Worm (Caenorhabditis elegans): ENCODE data around the gene gfi-3.

Gene gfi-3

ce11 chrX:14478743-14479428, 1.5 kb upstream of the gfi-3 start, which contains the start of gene M163.11 (continued):
- no peak for TF ChIP-seq ceh-100 (GFP tag; IDR thresholded peaks at IDR 0.05)

DNA sequence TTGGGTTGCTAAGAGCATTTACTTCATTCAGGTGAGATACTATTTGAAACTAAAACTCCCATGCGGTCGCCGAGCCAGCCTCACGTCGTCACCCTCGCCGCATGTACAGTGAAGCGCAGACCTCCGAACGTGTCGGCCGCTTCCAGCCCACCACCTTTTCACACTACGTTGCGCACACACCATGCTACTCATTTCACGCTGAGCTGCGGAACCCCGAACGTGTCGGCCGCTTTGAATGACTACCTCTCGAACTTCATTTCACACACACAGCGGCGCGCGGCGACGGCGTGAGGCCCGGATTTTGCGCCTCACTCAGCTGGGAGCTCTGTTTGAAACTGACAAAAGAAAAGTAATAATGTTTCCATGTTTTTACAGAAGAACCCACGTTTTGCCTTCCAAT, 1.3 kb downstream of the gfi-3 start:
- TF ChIP-seq Y53F4B.3 (GFP tag; IDR thresholded peaks at IDR 0.05): no peak
- TF ChIP-seq zfh-2 (GFP tag; conservative IDR thresholded peaks at IDR 0.05): peak; percentile 78
- TF ChIP-seq snpc-4 (GFP tag; optimal IDR thresholded peaks at IDR 0.05): no peak
- peak in 3 of 4 experiments; percentile 32 to 88 (median 82) for TF ChIP-seq snpc-4 (tag; optimal IDR thresholded peaks at IDR 0.05)
- no peak for TF ChIP-seq die-1 (tag; optimal IDR thresholded peaks at IDR 0.05)
- no peak for TF ChIP-seq ccch-3 (GFP tag; optimal IDR thresholded peaks at IDR 0.05)
- TF ChIP-seq ceh-58 (GFP tag; IDR thresholded peaks at IDR 0.05): no peak
- TF ChIP-seq dpl-1 (GFP tag; optimal IDR thresholded peaks at IDR 0.05): no peak
- TF ChIP-seq egrh-3 (GFP tag; IDR thresholded peaks at IDR 0.05): peak; percentile 50; the same call in 1 of the 2 replicates
- TF ChIP-seq tlf-1 (GFP tag; optimal IDR thresholded peaks at IDR 0.05): no peak
- no peak for TF ChIP-seq F52B5.7 (tag; optimal IDR thresholded peaks at IDR 0.05)
- TF ChIP-seq mel-28 (tag; optimal IDR thresholded peaks at IDR 0.05; ENCODE audit: borderline replicate concordance): no peak
- TF ChIP-seq atf-7 (tag; optimal IDR thresholded peaks at IDR 0.05): no peak

DNA sequence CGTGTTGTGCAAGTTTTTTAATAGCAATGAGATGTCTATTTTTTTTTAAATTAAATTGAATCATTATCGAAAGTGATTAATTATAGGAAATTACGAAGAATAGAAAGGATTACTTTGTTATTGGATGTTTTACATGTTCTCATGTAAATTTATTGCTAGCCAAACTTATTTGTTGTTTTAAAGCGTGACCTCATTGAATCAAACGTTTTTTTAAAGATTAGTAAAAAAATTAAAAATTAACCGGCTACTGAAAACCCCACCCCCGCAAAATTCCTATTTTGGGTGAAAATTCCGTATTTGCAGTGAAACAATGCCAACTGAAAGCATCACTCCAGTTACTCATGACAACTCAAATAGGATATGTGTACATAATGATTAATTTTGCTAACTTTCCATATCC, 4.5 kb downstream of the gfi-3 start, which contains the start of gene M163.8:
M163.8 (plus strand) TSS at position 301 of the 400 bp plus-strand sequence.
- TF ChIP-seq ztf-28 (GFP tag; IDR thresholded peaks at IDR 0.05) (no peak), hlh-26 (GFP tag; conservative IDR thresholded peaks at IDR 0.05) (no peak), mcd-1 (GFP tag; IDR thresholded peaks at IDR 0.05) (no peak)

DNA sequence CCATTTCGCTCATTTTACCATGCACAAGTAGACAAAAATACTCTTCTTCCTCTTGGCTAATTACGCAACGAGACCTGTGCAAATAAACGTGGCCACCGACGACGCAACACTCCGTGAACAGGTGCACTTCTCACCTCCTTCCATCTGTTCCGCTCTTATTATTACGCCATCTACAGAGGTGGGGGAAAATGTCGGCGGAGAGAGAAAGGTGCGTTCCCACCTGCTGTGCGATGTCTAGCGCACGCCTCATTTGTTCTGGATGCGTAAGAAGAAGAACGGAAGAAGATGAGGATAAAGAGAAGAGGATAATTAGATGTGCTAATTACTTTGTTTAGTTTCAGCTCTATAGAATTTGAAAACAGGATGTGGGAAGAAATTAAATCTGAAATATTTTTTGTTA, 6.1 kb downstream of the gfi-3 start:
- TF ChIP-seq mcd-1 (GFP tag; IDR thresholded peaks at IDR 0.05) (no peak), F52B5.7 (tag; optimal IDR thresholded peaks at IDR 0.05) (no peak), tbp1 (GFP tag; optimal IDR thresholded peaks at IDR 0.05) (no peak), D2030.7 (GFP tag; IDR thresholded peaks at IDR 0.05) (no peak), repo-1 (tag; optimal IDR thresholded peaks at IDR 0.05) (no peak), mes-4 (tag; optimal IDR thresholded peaks at IDR 0.05) (no peak), somi-1 (GFP tag; optimal IDR thresholded peaks at IDR 0.05) (no peak)

DNA sequence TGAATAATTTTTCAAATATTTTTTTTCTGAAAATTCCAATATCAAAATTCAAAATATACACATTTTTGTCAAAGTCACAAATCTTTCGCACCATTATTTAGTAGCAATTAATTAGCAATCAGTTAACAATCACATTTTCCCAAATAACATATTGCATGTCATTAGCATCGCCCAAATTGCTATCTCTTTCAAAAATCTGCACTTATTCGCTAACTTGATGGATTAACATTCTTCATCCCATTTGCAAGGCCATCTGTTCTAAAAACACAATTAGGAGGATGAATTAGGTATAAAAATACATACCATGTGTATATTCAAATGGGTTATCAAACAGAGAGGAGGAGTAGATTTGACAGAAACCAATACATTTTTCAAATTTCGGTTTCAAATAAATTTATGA, 7.0 kb downstream of the gfi-3 start:
- TF ChIP-seq attf-5 (GFP tag; optimal IDR thresholded peaks at IDR 0.05) (no peak), egrh-3 (GFP tag; IDR thresholded peaks at IDR 0.05) (no peak), ztf-25 (GFP tag; IDR thresholded peaks at IDR 0.05) (no peak), ztf-28 (GFP tag; IDR thresholded peaks at IDR 0.05) (no peak), cebp-2 (GFP tag; IDR thresholded peaks at IDR 0.05) (no peak), ceh-40 (GFP tag; IDR thresholded peaks at IDR 0.05) (no peak), hmg-20 (GFP tag; IDR thresholded peaks at IDR 0.05) (no peak), nhr-90 (tag; optimal IDR thresholded peaks at IDR 0.05) (no peak), B0261.1 (tag; optimal IDR thresholded peaks at IDR 0.05) (no peak), ccch-3 (GFP tag; optimal IDR thresholded peaks at IDR 0.05) (no peak), F39B2.1 (GFP tag; IDR thresholded peaks at IDR 0.05) (no peak), ceh-91 (GFP tag; IDR thresholded peaks at IDR 0.05) (no peak), ZK185.1 (tag; optimal IDR thresholded peaks at IDR 0.05; ENCODE audit: poor library complexity, severe bottlenecking) (no peak), hsf-1 (GFP tag; IDR thresholded peaks at IDR 0.05) (no peak), lag-1 (GFP tag; IDR thresholded peaks at IDR 0.05) (no peak), rpc-1 (optimal IDR thresholded peaks at IDR 0.05) (no peak), rpc-1 (tag; optimal IDR thresholded peaks at IDR 0.05) (no peak)
